Worm (Caenorhabditis elegans) whole organism, L1 larva: Measurements from ENCODE around the gene chmp-7.

Source experiments
- C04F5.9 ChIP-seq: sonication (generic microtip); optimal IDR thresholded peaks from 2 replicates; lab custom pipeline; 2016; ENCODE audit warnings: missing genetic modification characterization, missing compliant biosample characterization
- F16B12.6 ChIP-seq: fragments of 150-350 bp; optimal IDR thresholded peaks from 2 replicates; lab custom pipeline; 2014; ENCODE audit warnings: missing biosample characterization, missing genetic modification characterization
- Y116A8C.19 ChIP-seq: sonication (generic microtip); optimal IDR thresholded peaks from 2 replicates; lab custom pipeline; 2016; ENCODE audit warnings: missing compliant biosample characterization, missing genetic modification characterization, borderline replicate concordance
- alr-1 ChIP-seq: fragments of 200-800 bp; sonication (Bioruptor generic); optimal IDR thresholded peaks from 2 replicates; lab custom pipeline; 2018; ENCODE audit warnings: borderline replicate concordance, mild to moderate bottlenecking, missing genetic modification characterization, missing compliant biosample characterization
- ama-1 ChIP-seq: fragments of 150-350 bp; optimal IDR thresholded peaks from 2 replicates; lab custom pipeline; 2014
- blmp-1 ChIP-seq: fragments of 150-350 bp; optimal IDR thresholded peaks from 2 replicates; lab custom pipeline; 2014; ENCODE audit warnings: missing biosample characterization, missing genetic modification characterization
- ceh-82 ChIP-seq, 3 experiments: fragments of 150-350 bp in 1 of 3; sonication (generic microtip) in 2 of 3; optimal IDR thresholded peaks; 2 replicates each; lab custom pipeline; 2014 to 2017; ENCODE audit warnings: missing biosample characterization in 3 of 3, missing genetic modification characterization in 3 of 3
- ces-1 ChIP-seq: fragments of 150-350 bp; optimal IDR thresholded peaks from 2 replicates; lab custom pipeline; 2014; ENCODE audit warnings: missing biosample characterization, missing genetic modification reagents, missing genetic modification characterization
- dpl-1 ChIP-seq, 3 experiments: fragments of 150-350 bp in 2 of 3; sonication (generic microtip) in 1 of 3; optimal IDR thresholded peaks; 2 replicates each; lab custom pipeline; 2014 to 2017; ENCODE audit warnings: missing biosample characterization in 3 of 3, missing genetic modification characterization in 3 of 3, missing genetic modification reagents in 3 of 3
- efl-1 ChIP-seq, 4 experiments: fragments of 150-350 bp; optimal IDR thresholded peaks in 3 of 4; peaks in 1 of 4; 1 replicate in 1 of 4; 2 replicates in 3 of 4; lab custom pipeline; 2014; ENCODE audit warnings: missing biosample characterization in 2 of 4, missing genetic modification characterization in 2 of 4, missing genetic modification reagents in 2 of 4
- efl-3 ChIP-seq: fragments of 200-800 bp; sonication (Bioruptor generic); optimal IDR thresholded peaks from 2 replicates; lab custom pipeline; 2018; ENCODE audit warnings: mild to moderate bottlenecking, missing genetic modification characterization, missing compliant biosample characterization
- egl-27 ChIP-seq, 2 experiments: fragments of 150-350 bp in 1 of 2; sonication (generic microtip); optimal IDR thresholded peaks; 3 replicates each; lab custom pipeline; 2017 to 2018; ENCODE audit warnings: missing biosample characterization in 2 of 2, missing genetic modification characterization in 2 of 2, missing genetic modification reagents in 2 of 2
- elt-2 ChIP-seq: sonication (generic microtip); optimal IDR thresholded peaks from 2 replicates; lab custom pipeline; 2016; ENCODE audit warnings: missing genetic modification characterization, mild to moderate bottlenecking, inconsistent platforms, missing compliant biosample characterization, missing genetic modification reagents
- fkh-10 ChIP-seq: sonication (generic microtip); optimal IDR thresholded peaks from 2 replicates; lab custom pipeline; 2017; ENCODE audit warnings: missing biosample characterization, missing genetic modification reagents, missing genetic modification characterization
- fkh-8 ChIP-seq: sonication (generic microtip); optimal IDR thresholded peaks from 2 replicates; lab custom pipeline; 2016; ENCODE audit warnings: mild to moderate bottlenecking, missing genetic modification characterization, missing compliant biosample characterization
- fos-1 ChIP-seq: fragments of 150-350 bp; optimal IDR thresholded peaks from 2 replicates; lab custom pipeline; 2014; ENCODE audit warnings: missing biosample characterization, missing genetic modification characterization
- hlh-17 ChIP-seq: fragments of 200-800 bp; sonication (Bioruptor generic); optimal IDR thresholded peaks from 2 replicates; lab custom pipeline; 2018; ENCODE audit warnings: missing genetic modification characterization, mild to moderate bottlenecking, missing compliant biosample characterization, moderate library complexity, borderline replicate concordance
- hlh-4 ChIP-seq: sonication (generic microtip); optimal IDR thresholded peaks from 2 replicates; lab custom pipeline; 2016; ENCODE audit warnings: mild to moderate bottlenecking, missing genetic modification characterization, missing compliant biosample characterization
- isw-1 ChIP-seq: fragments of 200-800 bp; sonication (Bioruptor generic); IDR thresholded peaks from 2 replicates; pipeline ENCODE4 v1.3.6; 2022; ENCODE audit warnings: missing genetic modification characterization, missing compliant biosample characterization
- jun-1 ChIP-seq: fragments of 150-350 bp; optimal IDR thresholded peaks from 2 replicates; lab custom pipeline; 2014; ENCODE audit warnings: missing biosample characterization, missing genetic modification reagents, missing genetic modification characterization
- lin-13 ChIP-seq: fragments of 150-350 bp; optimal IDR thresholded peaks from 2 replicates; lab custom pipeline; 2014; ENCODE audit warnings: missing biosample characterization, missing genetic modification reagents, missing genetic modification characterization
- lin-14 ChIP-seq: fragments of 200-800 bp; sonication (Bioruptor generic); optimal IDR thresholded peaks from 2 replicates; lab custom pipeline; 2018; ENCODE audit warnings: mild to moderate bottlenecking, missing genetic modification characterization, moderate library complexity, missing compliant biosample characterization
- lin-15B ChIP-seq: fragments of 150-350 bp; sonication (generic microtip); optimal IDR thresholded peaks from 3 replicates; lab custom pipeline; 2014; ENCODE audit warnings: missing biosample characterization, missing genetic modification characterization
- lin-35 ChIP-seq, 2 experiments: fragments of 150-350 bp; optimal IDR thresholded peaks; 2 replicates each; lab custom pipeline; 2014; ENCODE audit warnings: missing biosample characterization in 2 of 2, missing genetic modification characterization in 2 of 2, missing genetic modification reagents in 2 of 2
- lir-3 ChIP-seq: sonication (generic microtip); optimal IDR thresholded peaks from 2 replicates; lab custom pipeline; 2016; ENCODE audit warnings: mild to moderate bottlenecking, missing genetic modification characterization, moderate library complexity, missing compliant biosample characterization; ENCODE audit not compliant: poor library complexity
- lsy-2 ChIP-seq, 2 experiments: fragments of 150-350 bp; optimal IDR thresholded peaks; 2 replicates each; lab custom pipeline; 2014; ENCODE audit warnings: missing biosample characterization in 2 of 2, missing genetic modification characterization in 2 of 2
- mab-9 ChIP-seq: fragments of 200-800 bp; sonication (Bioruptor generic); IDR thresholded peaks from 2 replicates; pipeline ENCODE4 v1.3.6; 2022; ENCODE audit warnings: missing genetic modification reagents, missing genetic modification characterization, missing compliant biosample characterization
- mep-1 ChIP-seq: fragments of 150-350 bp; optimal IDR thresholded peaks from 2 replicates; lab custom pipeline; 2014; ENCODE audit warnings: missing biosample characterization, missing genetic modification characterization
- nhr-11 ChIP-seq: fragments of 150-350 bp; optimal IDR thresholded peaks from 2 replicates; lab custom pipeline; 2014; ENCODE audit warnings: missing biosample characterization, missing genetic modification characterization
- nhr-19 ChIP-seq: fragments of 200-800 bp; sonication (Bioruptor generic); conservative IDR thresholded peaks from 2 replicates; pipeline ENCODE4 v1.3.6; 2022; ENCODE audit warnings: missing genetic modification characterization, missing compliant biosample characterization
- nhr-28 ChIP-seq: fragments of 150-350 bp; optimal IDR thresholded peaks from 2 replicates; lab custom pipeline; 2014; ENCODE audit warnings: missing biosample characterization, missing genetic modification characterization
- nhr-47 ChIP-seq: sonication (generic microtip); optimal IDR thresholded peaks from 2 replicates; lab custom pipeline; 2016; ENCODE audit warnings: mild to moderate bottlenecking, missing genetic modification characterization, moderate library complexity, missing compliant biosample characterization
- nhr-71 ChIP-seq: sonication (generic microtip); optimal IDR thresholded peaks from 2 replicates; lab custom pipeline; 2016; ENCODE audit warnings: mild to moderate bottlenecking, missing genetic modification characterization, moderate library complexity, missing compliant biosample characterization
- nhr-77 ChIP-seq: fragments of 150-350 bp; optimal IDR thresholded peaks from 2 replicates; lab custom pipeline; 2014; ENCODE audit warnings: missing biosample characterization, missing genetic modification characterization
- nhr-84 ChIP-seq: sonication (generic microtip); optimal IDR thresholded peaks from 2 replicates; lab custom pipeline; 2017; ENCODE audit warnings: missing biosample characterization, missing genetic modification characterization
- nhr-85 ChIP-seq: sonication (generic microtip); peaks from one replicate; lab custom pipeline; 2016; ENCODE audit warnings: missing genetic modification characterization, inconsistent platforms, missing compliant biosample characterization
- nhr-90 ChIP-seq: sonication (generic microtip); optimal IDR thresholded peaks from 2 replicates; lab custom pipeline; 2016; ENCODE audit warnings: mild to moderate bottlenecking, missing genetic modification characterization, missing compliant biosample characterization; ENCODE audit not compliant: poor library complexity
- pax-3 ChIP-seq: fragments of 200-800 bp; sonication (Bioruptor generic); optimal IDR thresholded peaks from 2 replicates; lab custom pipeline; 2018; ENCODE audit warnings: mild to moderate bottlenecking, missing genetic modification characterization, moderate library complexity, missing compliant biosample characterization
- pqm-1 ChIP-seq: sonication (generic microtip); optimal IDR thresholded peaks from 3 replicates; lab custom pipeline; 2017; ENCODE audit warnings: missing biosample characterization, missing genetic modification characterization
- rnt-1 ChIP-seq: sonication (generic microtip); optimal IDR thresholded peaks from 2 replicates; lab custom pipeline; 2016; ENCODE audit warnings: mild to moderate bottlenecking, missing genetic modification characterization, moderate library complexity, missing compliant biosample characterization
- sox-4 ChIP-seq: sonication (generic microtip); optimal IDR thresholded peaks from 2 replicates; lab custom pipeline; 2016; ENCODE audit warnings: missing genetic modification characterization, missing compliant biosample characterization
- sup-37 ChIP-seq: fragments of 200-800 bp; sonication (Bioruptor generic); optimal IDR thresholded peaks from 2 replicates; lab custom pipeline; 2018; ENCODE audit warnings: mild to moderate bottlenecking, missing genetic modification characterization, missing compliant biosample characterization
- swsn-7 ChIP-seq: sonication (generic microtip); optimal IDR thresholded peaks from 2 replicates; lab custom pipeline; 2016; ENCODE audit warnings: missing genetic modification characterization, missing compliant biosample characterization
- tbx-2 ChIP-seq: sonication (generic microtip); optimal IDR thresholded peaks from 2 replicates; lab custom pipeline; 2016; ENCODE audit warnings: missing genetic modification characterization, missing compliant biosample characterization
- tlp-1 ChIP-seq: fragments of 150-350 bp; optimal IDR thresholded peaks from 2 replicates; lab custom pipeline; 2014; ENCODE audit warnings: missing biosample characterization, missing genetic modification characterization
- unc-130 ChIP-seq: fragments of 150-350 bp; optimal IDR thresholded peaks from 2 replicates; lab custom pipeline; 2017; ENCODE audit warnings: missing biosample characterization, missing genetic modification characterization, inconsistent platforms
- unc-62 ChIP-seq: fragments of 150-350 bp; optimal IDR thresholded peaks from 2 replicates; lab custom pipeline; 2014; ENCODE audit warnings: missing biosample characterization, missing genetic modification reagents, missing genetic modification characterization
- zag-1 ChIP-seq: fragments of 150-350 bp; optimal IDR thresholded peaks from 2 replicates; lab custom pipeline; 2014; ENCODE audit warnings: missing biosample characterization, missing genetic modification characterization
- ztf-4 ChIP-seq: fragments of 150-350 bp; optimal IDR thresholded peaks from 2 replicates; lab custom pipeline; 2014; ENCODE audit warnings: missing biosample characterization, missing genetic modification characterization

Gene chmp-7

ce11 chrII:9060332-9060840 lies 5.6 kb downstream of the chmp-7 start (continued):
- TF ChIP-seq nhr-84 (tag; lab: Kevin White, UChicago) (no peak), unc-62 (no peak), elt-2 (tag; lab: Kevin White, UChicago) (peak; percentile 53), ces-1 (GFP tag; lab: Kevin White, UChicago) (no peak), C04F5.9 (peak; percentile 39), efl-3 (GFP tag; lab: Kevin White, UChicago) (no peak), tlp-1 (tag; lab: Kevin White, UChicago) (no peak), isw-1 (GFP tag; lab: Robert Waterston, UW) (peak; percentile 54), nhr-19 (GFP tag; lab: Robert Waterston, UW) (peak; percentile 77), ceh-82 (tag; optimal IDR thresholded peaks at IDR 0.05; lab: Kevin White, UChicago) (peak; percentile 70 to 97 (median 76)), nhr-77 (tag; lab: Kevin White, UChicago) (peak; percentile 90)

DNA sequence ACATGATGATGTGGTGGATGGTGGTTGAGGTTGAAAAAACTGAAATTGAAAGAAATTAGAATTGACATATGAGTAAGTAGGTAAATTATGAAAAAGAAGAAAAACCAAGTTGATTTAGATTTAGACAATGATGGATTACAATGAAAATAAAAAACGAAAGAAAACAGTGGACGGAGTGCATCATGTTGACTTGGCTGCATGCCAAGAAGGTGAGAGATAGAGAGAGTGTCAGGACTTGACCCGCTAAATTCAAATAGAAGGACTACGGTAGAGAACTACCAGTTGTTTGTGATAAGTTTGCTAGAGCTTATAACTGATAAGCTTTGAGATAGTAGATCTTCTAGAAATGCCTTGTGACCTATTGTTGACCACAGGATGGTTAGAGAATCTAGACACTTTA lies 6.3 kb downstream of the chmp-7 start, which contains the start of gene T24B8.3:
TSS of gene T24B8.3 (minus strand) at position 39 of the 400 bp plus-strand sequence.
- TF ChIP-seq ceh-82 (tag; optimal IDR thresholded peaks at IDR 0.05; lab: Kevin White, UChicago) (no peak), pax-3 (tag; lab: Kevin White, UChicago) (no peak), swsn-7 (tag; lab: Kevin White, UChicago) (no peak), mep-1 (tag; lab: Kevin White, UChicago) (peak; percentile 54), dpl-1 (GFP tag; optimal IDR thresholded peaks at IDR 0.05; lab: Kevin White, UChicago) (peak in 2 of 3 experiments; percentile 40 to 45), Y116A8C.19 (no peak), unc-130 (tag; lab: Kevin White, UChicago) (peak; percentile 45), lin-15B (tag; lab: Kevin White, UChicago) (no peak), zag-1 (tag; lab: Kevin White, UChicago) (no peak), ama-1 (lab: Kevin White, UChicago) (no peak), jun-1 (no peak), C04F5.9 (no peak), lir-3 (tag; lab: Kevin White, UChicago) (peak; percentile 10), lin-35 (GFP tag; optimal IDR thresholded peaks at IDR 0.05; lab: Kevin White, UChicago) (peak; percentile 12 to 58), lin-13 (GFP tag; lab: Kevin White, UChicago) (peak; percentile 29), elt-2 (tag; lab: Kevin White, UChicago) (peak; percentile 25), nhr-47 (tag; lab: Kevin White, UChicago) (no peak), sox-4 (no peak), tlp-1 (tag; lab: Kevin White, UChicago) (no peak), fkh-8 (tag; lab: Kevin White, UChicago) (no peak), pqm-1 (tag; lab: Kevin White, UChicago) (no peak), tbx-2 (tag; lab: Kevin White, UChicago) (no peak), lin-14 (GFP tag; lab: Kevin White, UChicago) (peak; percentile 19), ztf-4 (tag; lab: Kevin White, UChicago) (no peak), alr-1 (tag; lab: Kevin White, UChicago) (no peak), efl-1 (optimal IDR thresholded peaks at IDR 0.05; lab: Kevin White, UChicago) (peak in 1 of 2 experiments; percentile 33), efl-1 (GFP tag; optimal IDR thresholded peaks at IDR 0.05 in 1 of 2; lab: Kevin White, UChicago) (peak; percentile 43 to 95), lsy-2 (tag; optimal IDR thresholded peaks at IDR 0.05; lab: Kevin White, UChicago) (peak; percentile 42 to 77), fos-1 (tag; lab: Kevin White, UChicago) (no peak), nhr-90 (tag; lab: Kevin White, UChicago) (peak; percentile 16), nhr-19 (GFP tag; lab: Robert Waterston, UW) (peak; percentile 43; the same call in 1 of the 2 replicates), nhr-85 (tag; lab: Kevin White, UChicago) (peak; percentile 83), nhr-71 (tag; lab: Kevin White, UChicago) (peak; percentile 48), sup-37 (GFP tag; lab: Kevin White, UChicago) (no peak), hlh-4 (tag; lab: Kevin White, UChicago) (no peak), hlh-17 (no peak), nhr-28 (no peak), blmp-1 (peak; percentile 49), F16B12.6 (tag; lab: Kevin White, UChicago) (no peak), rnt-1 (tag; lab: Kevin White, UChicago) (peak; percentile 3), mab-9 (GFP tag; lab: Robert Waterston, UW) (no peak), nhr-11 (tag; lab: Kevin White, UChicago) (no peak), fkh-10 (GFP tag; lab: Kevin White, UChicago) (no peak), egl-27 (tag; optimal IDR thresholded peaks at IDR 0.05; lab: Kevin White, UChicago) (no peak)
